Worm (Caenorhabditis elegans) whole organism, L3 larva: ENCODE data around the gene srx-84.
A peak's percentile ranks its signal among the peaks of the same experiment; 100 is the strongest.

ENCODE experiments used
- ZK546.5 ChIP-seq: sonication (generic microtip); optimal IDR thresholded peaks from 2 replicates; lab custom pipeline; 2017; ENCODE audit warnings: missing biosample characterization, missing genetic modification characterization
- egl-27 ChIP-seq: sonication (generic microtip); optimal IDR thresholded peaks from 4 replicates; lab custom pipeline; 2017; ENCODE audit warnings: missing biosample characterization, missing genetic modification reagents, missing genetic modification characterization
- elt-2 ChIP-seq: sonication (generic microtip); optimal IDR thresholded peaks from 2 replicates; lab custom pipeline; 2016; ENCODE audit warnings: missing genetic modification reagents, mild to moderate bottlenecking, missing genetic modification characterization, missing compliant biosample characterization
- eor-1 ChIP-seq, 2 experiments: fragments of 150-350 bp; optimal IDR thresholded peaks; 2 replicates each; lab custom pipeline; 2014 to 2018; ENCODE audit warnings: missing biosample characterization in 2 of 2, missing genetic modification characterization in 2 of 2
- mdl-1 ChIP-seq: fragments of 150-350 bp; optimal IDR thresholded peaks from 2 replicates; lab custom pipeline; 2014; ENCODE audit warnings: missing biosample characterization, missing genetic modification characterization
- nhr-23 ChIP-seq: fragments of 150-350 bp; optimal IDR thresholded peaks from 2 replicates; lab custom pipeline; 2014; ENCODE audit warnings: missing biosample characterization, missing genetic modification reagents, missing genetic modification characterization
- nhr-237 ChIP-seq: fragments of 150-350 bp; optimal IDR thresholded peaks from 2 replicates; lab custom pipeline; 2014; ENCODE audit warnings: missing biosample characterization, missing genetic modification characterization
- nhr-25 ChIP-seq: sonication (generic microtip); optimal IDR thresholded peaks from 2 replicates; lab custom pipeline; 2017; ENCODE audit warnings: missing biosample characterization, missing genetic modification characterization
- nhr-77 ChIP-seq: fragments of 150-350 bp; optimal IDR thresholded peaks from 2 replicates; lab custom pipeline; 2014; ENCODE audit warnings: missing biosample characterization, missing genetic modification characterization
- unc-39 ChIP-seq: sonication (generic microtip); optimal IDR thresholded peaks from 4 replicates; lab custom pipeline; 2017; ENCODE audit warnings: missing biosample characterization, missing genetic modification characterization
- zag-1 ChIP-seq: fragments of 150-350 bp; optimal IDR thresholded peaks from 2 replicates; lab custom pipeline; 2014; ENCODE audit warnings: missing biosample characterization, missing genetic modification characterization
- ztf-11 ChIP-seq: fragments of 150-350 bp; optimal IDR thresholded peaks from 2 replicates; lab custom pipeline; 2014; ENCODE audit warnings: missing biosample characterization, missing genetic modification characterization

DNA sequence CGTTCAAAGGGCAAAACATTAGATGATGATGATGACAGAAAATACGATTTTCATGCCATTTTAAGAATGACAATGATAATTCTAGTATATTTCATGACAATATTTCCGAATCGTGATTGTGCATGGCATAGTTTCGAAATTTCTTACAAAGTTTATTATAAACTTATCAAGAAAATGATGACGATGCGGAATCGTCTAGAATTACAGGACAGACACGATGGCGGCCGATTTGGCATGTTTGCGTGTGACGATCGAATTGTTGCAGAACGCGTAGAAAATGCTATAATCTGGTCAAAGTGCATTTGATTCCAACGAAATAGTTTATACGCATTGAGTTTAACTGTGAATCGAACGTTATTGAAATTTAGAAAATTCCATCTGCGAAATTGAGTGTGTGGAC lies 50.3 kb downstream of the srx-84 start:
- TF ChIP-seq nhr-237 (tag; lab: Kevin White, UChicago) (no peak), egl-27 (tag; lab: Kevin White, UChicago) (no peak), nhr-25 (no peak), elt-2 (tag; lab: Kevin White, UChicago) (peak; percentile 73), unc-39 (tag; lab: Kevin White, UChicago) (no peak), nhr-23 (tag; lab: Kevin White, UChicago) (no peak), nhr-77 (tag; lab: Kevin White, UChicago) (no peak), zag-1 (tag; lab: Kevin White, UChicago) (no peak), ztf-11 (tag; lab: Kevin White, UChicago) (no peak), mdl-1 (tag; lab: Kevin White, UChicago) (no peak), ZK546.5 (tag; lab: Kevin White, UChicago) (no peak), eor-1 (tag; optimal IDR thresholded peaks at IDR 0.05; lab: Kevin White, UChicago) (no peak)
